Worm (Caenorhabditis elegans): ENCODE data around the gene acp-4.

DNA sequence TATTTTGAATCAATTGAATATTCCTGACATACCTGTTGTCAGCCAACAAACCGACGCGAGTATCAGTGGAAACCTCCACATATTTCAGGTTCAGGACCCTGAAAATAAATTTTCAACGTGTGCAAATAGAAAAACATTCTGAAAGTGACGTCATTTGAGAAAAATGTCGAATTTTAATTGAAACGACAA is 6.3 kb downstream of the acp-4 start, which contains the start of gene F14E5.2:
- TF ChIP-seq nhr-28 (tag; optimal IDR thresholded peaks at IDR 0.05) (no peak), nhr-47 (tag; optimal IDR thresholded peaks at IDR 0.05) (no peak), aha-1 (tag; optimal IDR thresholded peaks at IDR 0.05) (no peak), zip-4 (GFP tag; optimal IDR thresholded peaks at IDR 0.05) (no peak), snpc-4 (tag; optimal IDR thresholded peaks at IDR 0.05) (no peak), zag-1 (tag; optimal IDR thresholded peaks at IDR 0.05) (no peak), tbx-2 (tag; optimal IDR thresholded peaks at IDR 0.05) (no peak), xbp-1 (tag; optimal IDR thresholded peaks at IDR 0.05) (no peak)

All from whole organism, L1 larva.